Worm (Caenorhabditis elegans): ENCODE measurements around the gene C09E8.1.

The C09E8.1 gene

ce11 chrII:602969-603368, 46.7 kb downstream of the C09E8.1 start:
- TF ChIP-seq ztf-25 (GFP tag; IDR thresholded peaks at IDR 0.05) (no peak), zim-3 (tag; optimal IDR thresholded peaks at IDR 0.05) (no peak), ama-1 (optimal IDR thresholded peaks at IDR 0.05) (no peak), ama-1 (GFP tag; optimal IDR thresholded peaks at IDR 0.05) (no peak), Y53G8AR.9 (GFP tag; conservative IDR thresholded peaks at IDR 0.05) (no peak), ceh-40 (GFP tag; IDR thresholded peaks at IDR 0.05) (no peak), zfh-2 (GFP tag; conservative IDR thresholded peaks at IDR 0.05) (no peak), snpc-4 (GFP tag; optimal IDR thresholded peaks at IDR 0.05) (no peak), snpc-4 (tag; optimal IDR thresholded peaks at IDR 0.05) (peak in 1 of 4 experiments; percentile 23), lin-35 (GFP tag; optimal IDR thresholded peaks at IDR 0.05) (peak in 1 of 3 experiments; percentile 8), hmg-1.2 (GFP tag; IDR thresholded peaks at IDR 0.05) (peak; percentile 61; the same call in 1 of the 2 replicates), efl-1 (GFP tag; optimal IDR thresholded peaks at IDR 0.05) (no peak), bed-1 (GFP tag; IDR thresholded peaks at IDR 0.05) (no peak), lin-54 (GFP tag; optimal IDR thresholded peaks at IDR 0.05) (no peak), K12H6.12 (tag; optimal IDR thresholded peaks at IDR 0.05) (no peak), B0035.1 (tag; optimal IDR thresholded peaks at IDR 0.05) (no peak), rpc-1 (optimal IDR thresholded peaks at IDR 0.05) (no peak), rpc-1 (tag; optimal IDR thresholded peaks at IDR 0.05) (no peak), ceh-79 (tag; optimal IDR thresholded peaks at IDR 0.05) (no peak), lin-40 (tag; optimal IDR thresholded peaks at IDR 0.05) (peak; percentile 7), ceh-100 (GFP tag; IDR thresholded peaks at IDR 0.05) (no peak), rcor-1 (GFP tag; IDR thresholded peaks at IDR 0.05) (no peak), attf-5 (GFP tag; optimal IDR thresholded peaks at IDR 0.05) (peak; percentile 40), athp-1 (tag; optimal IDR thresholded peaks at IDR 0.05) (no peak), madf-10 (tag; optimal IDR thresholded peaks at IDR 0.05) (no peak), hsf-1 (GFP tag; IDR thresholded peaks at IDR 0.05) (no peak), pha-4 (tag; optimal IDR thresholded peaks at IDR 0.05) (no peak), let-607 (tag; optimal IDR thresholded peaks at IDR 0.05) (no peak), tbp1 (GFP tag; optimal IDR thresholded peaks at IDR 0.05) (no peak), xnd-1 (tag; optimal IDR thresholded peaks at IDR 0.05) (no peak), C17E4.6 (GFP tag; IDR thresholded peaks at IDR 0.05) (no peak), T07F8.4 (tag; optimal IDR thresholded peaks at IDR 0.05) (no peak), C06A6.2 (GFP tag; conservative IDR thresholded peaks at IDR 0.05) (no peak), Y56A3A.18 (GFP tag; IDR thresholded peaks at IDR 0.05) (no peak), pbrm-1 (GFP tag; IDR thresholded peaks at IDR 0.05) (no peak), mel-28 (tag; optimal IDR thresholded peaks at IDR 0.05; ENCODE audit: borderline replicate concordance) (no peak), unc-130 (GFP tag; optimal IDR thresholded peaks at IDR 0.05) (no peak), nhr-27 (tag; optimal IDR thresholded peaks at IDR 0.05) (no peak), akir-1 (GFP tag; optimal IDR thresholded peaks at IDR 0.05) (no peak), T26A5.8 (tag; optimal IDR thresholded peaks at IDR 0.05) (no peak), lin-26 (GFP tag; IDR thresholded peaks at IDR 0.05) (no peak)

ce11 chrII:605267-605666, 49.0 kb downstream of the C09E8.1 start, which contains the start of gene W04H10.2:
TSS of gene W04H10.2 (plus strand) at chrII:605567.
- TF ChIP-seq rcor-1 (GFP tag; IDR thresholded peaks at IDR 0.05) = no peak
- no peak for TF ChIP-seq mcd-1 (GFP tag; IDR thresholded peaks at IDR 0.05)
- no peak for TF ChIP-seq efl-1 (GFP tag; optimal IDR thresholded peaks at IDR 0.05)
- TF ChIP-seq ceh-79 (tag; optimal IDR thresholded peaks at IDR 0.05) = no peak
- no peak for TF ChIP-seq sea-2 (GFP tag; IDR thresholded peaks at IDR 0.05)
- TF ChIP-seq dpff-1 (tag; optimal IDR thresholded peaks at IDR 0.05) = no peak
- no peak for TF ChIP-seq F57A8.1 (GFP tag; optimal IDR thresholded peaks at IDR 0.05)
- TF ChIP-seq ztf-28 (GFP tag; IDR thresholded peaks at IDR 0.05) = no peak
- TF ChIP-seq C17E4.6 (GFP tag; IDR thresholded peaks at IDR 0.05) = no peak
- no peak for TF ChIP-seq nhr-90 (tag; optimal IDR thresholded peaks at IDR 0.05)
- no peak for TF ChIP-seq K12H6.12 (tag; optimal IDR thresholded peaks at IDR 0.05)
- TF ChIP-seq F37B4.10 (GFP tag; IDR thresholded peaks at IDR 0.05) = no peak
- no peak for TF ChIP-seq egl-44 (GFP tag; IDR thresholded peaks at IDR 0.05)
- TF ChIP-seq lin-40 (tag; optimal IDR thresholded peaks at IDR 0.05) = no peak
- TF ChIP-seq nhr-27 (tag; optimal IDR thresholded peaks at IDR 0.05) = no peak
- no peak for TF ChIP-seq pha-4 (tag; optimal IDR thresholded peaks at IDR 0.05)
- no peak for TF ChIP-seq bed-2 (GFP tag; IDR thresholded peaks at IDR 0.05)
- TF ChIP-seq B0019.2 (GFP tag; conservative IDR thresholded peaks at IDR 0.05) = no peak
- TF ChIP-seq Y79H2A.3 (GFP tag; conservative IDR thresholded peaks at IDR 0.05) = no peak

Data from whole organism, young adult.